Fruit fly (Drosophila melanogaster): ENCODE measurements around the gene Mnat9.
A peak's percentile ranks its signal among the peaks of the same experiment; 100 is the strongest.

Mnat9 gene

dm6 chr3R:31610639-31611594 is 5.0 kb downstream of the Mnat9 start, which contains the start of gene Med:
TSS of gene Med (plus strand) at chr3R:31611046.
- TF ChIP-seq lola (GFP tag; optimal IDR thresholded peaks at IDR 0.05): no peak
- no peak for TF ChIP-seq GATAd (GFP tag; optimal IDR thresholded peaks at IDR 0.05)
- no peak for TF ChIP-seq dmrt93B (GFP tag; optimal IDR thresholded peaks at IDR 0.05)
- TF ChIP-seq Mio (GFP tag; optimal IDR thresholded peaks at IDR 0.05): no peak
- TF ChIP-seq jim (GFP tag; optimal IDR thresholded peaks at IDR 0.05): no peak
- TF ChIP-seq dsf (GFP tag; optimal IDR thresholded peaks at IDR 0.05; ENCODE audit: borderline replicate concordance): no peak
- TF ChIP-seq fru (GFP tag; optimal IDR thresholded peaks at IDR 0.05): no peak
- no peak for TF ChIP-seq dl (GFP tag; optimal IDR thresholded peaks at IDR 0.05; ENCODE audit: insufficient read depth in 1 of 2, partially characterized antibody in 2 of 2)
- peak; percentile 63 for TF ChIP-seq Sp1 (GFP tag; optimal IDR thresholded peaks at IDR 0.05)
- TF ChIP-seq ey (GFP tag; optimal IDR thresholded peaks at IDR 0.05): no peak
- no peak for TF ChIP-seq OdsH (GFP tag; optimal IDR thresholded peaks at IDR 0.05)
- TF ChIP-seq Dif (GFP tag; optimal IDR thresholded peaks at IDR 0.05; ENCODE audit: partially characterized antibody): no peak
- TF ChIP-seq woc (GFP tag; optimal IDR thresholded peaks at IDR 0.05): no peak
- TF ChIP-seq rgr (GFP tag; optimal IDR thresholded peaks at IDR 0.05): no peak
- TF ChIP-seq Abd-B (GFP tag; optimal IDR thresholded peaks at IDR 0.05): no peak
- TF ChIP-seq CG9705 (GFP tag; optimal IDR thresholded peaks at IDR 0.05): no peak
- TF ChIP-seq Rel (GFP tag; optimal IDR thresholded peaks at IDR 0.05): no peak
- peak; percentile 45 for TF ChIP-seq Rel (tag; optimal IDR thresholded peaks at IDR 0.05)
- no peak for TF ChIP-seq foxo (GFP tag; optimal IDR thresholded peaks at IDR 0.05)
- no peak for TF ChIP-seq CG32264 (GFP tag; optimal IDR thresholded peaks at IDR 0.05)
- no peak for TF ChIP-seq pan (optimal IDR thresholded peaks at IDR 0.05)
- no peak for TF ChIP-seq br (GFP tag; optimal IDR thresholded peaks at IDR 0.05)
- TF ChIP-seq Hr78 (GFP tag; optimal IDR thresholded peaks at IDR 0.05): no peak
- TF ChIP-seq Myc (optimal IDR thresholded peaks at IDR 0.05): peak; percentile 28
- TF ChIP-seq h (GFP tag; optimal IDR thresholded peaks at IDR 0.05): peak; percentile 32
- no peak for TF ChIP-seq sage (GFP tag; optimal IDR thresholded peaks at IDR 0.05)
- TF ChIP-seq sv (GFP tag; optimal IDR thresholded peaks at IDR 0.05): no peak
- no peak for TF ChIP-seq Hnf4 (GFP tag; optimal IDR thresholded peaks at IDR 0.05)
- no peak for TF ChIP-seq tai (GFP tag; optimal IDR thresholded peaks at IDR 0.05)
- TF ChIP-seq Vsx2 (GFP tag; optimal IDR thresholded peaks at IDR 0.05; ENCODE audit: partially characterized antibody): no peak
- peak; percentile 48 for TF ChIP-seq N (GFP tag; optimal IDR thresholded peaks at IDR 0.05)
- no peak for TF ChIP-seq Hr83 (GFP tag; optimal IDR thresholded peaks at IDR 0.05; ENCODE audit: poor library complexity, severe bottlenecking)
- TF ChIP-seq Jra (GFP tag; optimal IDR thresholded peaks at IDR 0.05): no peak
- no peak for TF ChIP-seq CrebA (GFP tag; optimal IDR thresholded peaks at IDR 0.05; ENCODE audit: borderline replicate concordance)
- peak; percentile 30 for TF ChIP-seq HLH106 (tag; optimal IDR thresholded peaks at IDR 0.05)
- TF ChIP-seq psq (GFP tag; optimal IDR thresholded peaks at IDR 0.05): peak; percentile 89
- no peak for TF ChIP-seq usp (GFP tag; optimal IDR thresholded peaks at IDR 0.05)
- TF ChIP-seq brk (GFP tag; optimal IDR thresholded peaks at IDR 0.05): no peak
- TF ChIP-seq Dfd (GFP tag; optimal IDR thresholded peaks at IDR 0.05): no peak

- TF ChIP-seq sage (GFP tag; optimal IDR thresholded peaks at IDR 0.05) (peak; percentile 43), Dif (GFP tag; optimal IDR thresholded peaks at IDR 0.05; ENCODE audit: partially characterized antibody) (peak; percentile 56), dl (GFP tag; optimal IDR thresholded peaks at IDR 0.05; ENCODE audit: insufficient read depth in 1 of 2, partially characterized antibody in 2 of 2) (no peak), GATAd (GFP tag; optimal IDR thresholded peaks at IDR 0.05) (no peak), h (GFP tag; optimal IDR thresholded peaks at IDR 0.05) (peak; percentile 57), Hr78 (GFP tag; optimal IDR thresholded peaks at IDR 0.05) (no peak), ey (GFP tag; optimal IDR thresholded peaks at IDR 0.05) (no peak), CG9705 (GFP tag; optimal IDR thresholded peaks at IDR 0.05) (no peak), psq (GFP tag; optimal IDR thresholded peaks at IDR 0.05) (peak; percentile 0), pan (optimal IDR thresholded peaks at IDR 0.05) (no peak), Hr83 (GFP tag; optimal IDR thresholded peaks at IDR 0.05; ENCODE audit: poor library complexity, severe bottlenecking) (peak; percentile 64), br (GFP tag; optimal IDR thresholded peaks at IDR 0.05) (peak; percentile 16), brk (GFP tag; optimal IDR thresholded peaks at IDR 0.05) (peak; percentile 64), CrebA (GFP tag; optimal IDR thresholded peaks at IDR 0.05; ENCODE audit: borderline replicate concordance) (no peak), jim (GFP tag; optimal IDR thresholded peaks at IDR 0.05) (peak; percentile 23), CG32264 (GFP tag; optimal IDR thresholded peaks at IDR 0.05) (peak; percentile 39), OdsH (GFP tag; optimal IDR thresholded peaks at IDR 0.05) (no peak), Jra (GFP tag; optimal IDR thresholded peaks at IDR 0.05) (no peak), Mio (GFP tag; optimal IDR thresholded peaks at IDR 0.05) (no peak), Vsx2 (GFP tag; optimal IDR thresholded peaks at IDR 0.05; ENCODE audit: partially characterized antibody) (no peak), tai (GFP tag; optimal IDR thresholded peaks at IDR 0.05) (no peak), Rel (GFP tag; optimal IDR thresholded peaks at IDR 0.05) (no peak), Rel (tag; optimal IDR thresholded peaks at IDR 0.05) (peak; percentile 90), dsf (GFP tag; optimal IDR thresholded peaks at IDR 0.05; ENCODE audit: borderline replicate concordance) (no peak), woc (GFP tag; optimal IDR thresholded peaks at IDR 0.05) (no peak), Abd-B (GFP tag; optimal IDR thresholded peaks at IDR 0.05) (no peak), Myc (optimal IDR thresholded peaks at IDR 0.05) (no peak), HLH106 (tag; optimal IDR thresholded peaks at IDR 0.05) (peak; percentile 32), N (GFP tag; optimal IDR thresholded peaks at IDR 0.05) (no peak), Sp1 (GFP tag; optimal IDR thresholded peaks at IDR 0.05) (peak; percentile 47), Hnf4 (GFP tag; optimal IDR thresholded peaks at IDR 0.05) (peak; percentile 70), lola (GFP tag; optimal IDR thresholded peaks at IDR 0.05) (no peak), dmrt93B (GFP tag; optimal IDR thresholded peaks at IDR 0.05) (no peak), fru (GFP tag; optimal IDR thresholded peaks at IDR 0.05) (peak; percentile 32), sv (GFP tag; optimal IDR thresholded peaks at IDR 0.05) (no peak), rgr (GFP tag; optimal IDR thresholded peaks at IDR 0.05) (peak; percentile 55), Dfd (GFP tag; optimal IDR thresholded peaks at IDR 0.05) (no peak), usp (GFP tag; optimal IDR thresholded peaks at IDR 0.05) (no peak)
Measured at dm6 chr3R:31609413-31610054, 6.4 kb downstream of the Mnat9 start.
